Fruit fly (Drosophila melanogaster): ENCODE results near the gene Nep7.

The Nep7 gene

dm6 chr3R:27937752-27938694, 16.7 kb upstream of the Nep7 start, which contains the start of the genes NSD and BOD1:
Gene NSD, minus strand, starts transcription at chr3R:27937853.
Gene BOD1, plus strand, starts transcription at chr3R:27938245.
- TF ChIP-seq HLH106 (tag; optimal IDR thresholded peaks at IDR 0.05) (peak; percentile 67), Myc (optimal IDR thresholded peaks at IDR 0.05) (peak; percentile 88), sv (GFP tag; optimal IDR thresholded peaks at IDR 0.05) (peak; percentile 9), foxo (GFP tag; optimal IDR thresholded peaks at IDR 0.05) (peak in 1 of 2 experiments; percentile 57), jim (GFP tag; optimal IDR thresholded peaks at IDR 0.05) (peak; percentile 1), OdsH (GFP tag; optimal IDR thresholded peaks at IDR 0.05) (no peak), Dif (GFP tag; optimal IDR thresholded peaks at IDR 0.05; ENCODE audit: partially characterized antibody) (peak; percentile 11), h (GFP tag; optimal IDR thresholded peaks at IDR 0.05) (peak; percentile 20), Hr83 (GFP tag; optimal IDR thresholded peaks at IDR 0.05; ENCODE audit: poor library complexity, severe bottlenecking) (peak; percentile 78), rgr (GFP tag; optimal IDR thresholded peaks at IDR 0.05) (peak; percentile 23), Vsx2 (GFP tag; optimal IDR thresholded peaks at IDR 0.05; ENCODE audit: partially characterized antibody) (no peak), br (GFP tag; optimal IDR thresholded peaks at IDR 0.05) (peak; percentile 13), Jra (GFP tag; optimal IDR thresholded peaks at IDR 0.05) (no peak)

dm6 chr3R:27945398-27945797, 9.3 kb upstream of the Nep7 start:
- TF ChIP-seq Mio (GFP tag; optimal IDR thresholded peaks at IDR 0.05), result no peak
- no peak for TF ChIP-seq Rel (GFP tag; optimal IDR thresholded peaks at IDR 0.05)
- TF ChIP-seq Rel (tag; optimal IDR thresholded peaks at IDR 0.05), result peak; percentile 88

- TF ChIP-seq rgr (GFP tag; optimal IDR thresholded peaks at IDR 0.05), result peak; percentile 47
- no peak for TF ChIP-seq dmrt93B (GFP tag; optimal IDR thresholded peaks at IDR 0.05)
- peak; percentile 48 for TF ChIP-seq h (GFP tag; optimal IDR thresholded peaks at IDR 0.05)
Measured at dm6 chr3R:27946555-27947204, 8.0 kb upstream of the Nep7 start.

dm6 chr3R:27947682-27948245, 7.0 kb upstream of the Nep7 start, which contains the start of gene mfrn:
Gene mfrn, minus strand, starts transcription at chr3R:27948021.
- TF ChIP-seq Myc (optimal IDR thresholded peaks at IDR 0.05) (peak; percentile 22), Rel (GFP tag; optimal IDR thresholded peaks at IDR 0.05) (no peak), Rel (tag; optimal IDR thresholded peaks at IDR 0.05) (peak; percentile 7), Dif (GFP tag; optimal IDR thresholded peaks at IDR 0.05; ENCODE audit: partially characterized antibody) (no peak)

dm6 chr3R:27948421-27948906, 6.3 kb upstream of the Nep7 start, which contains the start of gene Gp93:
Gene Gp93, plus strand, starts transcription at chr3R:27948711.
- TF ChIP-seq lola (GFP tag; optimal IDR thresholded peaks at IDR 0.05), result no peak
- no peak for TF ChIP-seq fru (GFP tag; optimal IDR thresholded peaks at IDR 0.05)
- TF ChIP-seq Sp1 (GFP tag; optimal IDR thresholded peaks at IDR 0.05), result peak; percentile 69
- TF ChIP-seq Myc (optimal IDR thresholded peaks at IDR 0.05), result no peak
- no peak for TF ChIP-seq CrebA (GFP tag; optimal IDR thresholded peaks at IDR 0.05; ENCODE audit: borderline replicate concordance)
- peak; percentile 74 for TF ChIP-seq HLH106 (tag; optimal IDR thresholded peaks at IDR 0.05)
- peak; percentile 44 for TF ChIP-seq ey (GFP tag; optimal IDR thresholded peaks at IDR 0.05)
- TF ChIP-seq Rel (GFP tag; optimal IDR thresholded peaks at IDR 0.05), result no peak
- peak; percentile 34 for TF ChIP-seq Rel (tag; optimal IDR thresholded peaks at IDR 0.05)
- peak; percentile 27 for TF ChIP-seq psq (GFP tag; optimal IDR thresholded peaks at IDR 0.05)
- no peak for TF ChIP-seq rgr (GFP tag; optimal IDR thresholded peaks at IDR 0.05)
- TF ChIP-seq Vsx2 (GFP tag; optimal IDR thresholded peaks at IDR 0.05; ENCODE audit: partially characterized antibody), result no peak
- peak; percentile 39 for TF ChIP-seq OdsH (GFP tag; optimal IDR thresholded peaks at IDR 0.05)
- peak; percentile 38 for TF ChIP-seq Dif (GFP tag; optimal IDR thresholded peaks at IDR 0.05; ENCODE audit: partially characterized antibody)
- no peak for TF ChIP-seq Hnf4 (GFP tag; optimal IDR thresholded peaks at IDR 0.05)
- TF ChIP-seq Hr78 (GFP tag; optimal IDR thresholded peaks at IDR 0.05), result no peak
- TF ChIP-seq CG9705 (GFP tag; optimal IDR thresholded peaks at IDR 0.05), result peak; percentile 45
- peak; percentile 41 for TF ChIP-seq Hr83 (GFP tag; optimal IDR thresholded peaks at IDR 0.05; ENCODE audit: poor library complexity, severe bottlenecking)

All from whole organism, wandering third instar larva.